Fruit fly (Drosophila melanogaster) whole organism, embryonic: Measurements from ENCODE around the gene Gnpat.

Experiments
- BEAF-32 ChIP-seq: fragments of 200-800 bp; sonication (Bioruptor generic); optimal IDR thresholded peaks from 3 replicates; lab custom pipeline; 2017; ENCODE audit warnings: missing biosample characterization, missing genetic modification characterization, mild to moderate bottlenecking, moderate library complexity, missing genetic modification reagents
- Bdp1 ChIP-seq: fragments of 200-800 bp; sonication (Bioruptor generic); optimal IDR thresholded peaks from 3 replicates; lab custom pipeline; 2016; ENCODE audit warnings: missing biosample characterization, missing genetic modification characterization
- CG10147 ChIP-seq: fragments of 200-800 bp; sonication (Bioruptor generic); optimal IDR thresholded peaks from 2 replicates; lab custom pipeline; 2019; ENCODE audit warnings: missing biosample characterization, mild to moderate bottlenecking, missing genetic modification characterization, moderate library complexity
- CG1024 ChIP-seq: fragments of 200-800 bp; sonication (Bioruptor generic); IDR thresholded peaks from 2 replicates; pipeline ENCODE4 v1.3.6; 2022; ENCODE audit warnings: missing biosample characterization, missing genetic modification characterization
- CG10654 ChIP-seq: fragments of 200-800 bp; sonication (Bioruptor generic); optimal IDR thresholded peaks from 2 replicates; lab custom pipeline; 2016; ENCODE audit warnings: missing biosample characterization, missing genetic modification characterization
- CG11504 ChIP-seq: fragments of 200-800 bp; sonication (Bioruptor generic); optimal IDR thresholded peaks from 3 replicates; lab custom pipeline; 2019; ENCODE audit warnings: missing biosample characterization, mild to moderate bottlenecking, missing genetic modification characterization, moderate library complexity
- CG11695 ChIP-seq: fragments of 200-800 bp; sonication (Bioruptor generic); IDR thresholded peaks from 3 replicates; pipeline ENCODE4 v1.3.6; 2022; ENCODE audit warnings: missing biosample characterization, missing genetic modification characterization
- CG14965 ChIP-seq: fragments of 200-800 bp; sonication (Bioruptor generic); optimal IDR thresholded peaks from 2 replicates; lab custom pipeline; 2016; ENCODE audit warnings: missing biosample characterization, missing genetic modification characterization, borderline replicate concordance
- CG2116 ChIP-seq: fragments of 200-800 bp; sonication (Bioruptor generic); optimal IDR thresholded peaks from 3 replicates; lab custom pipeline; 2018; ENCODE audit warnings: missing biosample characterization, mild to moderate bottlenecking, missing genetic modification characterization
- CG2678 ChIP-seq: fragments of 200-800 bp; sonication (Bioruptor generic); optimal IDR thresholded peaks from 3 replicates; lab custom pipeline; 2019; ENCODE audit warnings: missing biosample characterization, mild to moderate bottlenecking, missing genetic modification characterization, moderate library complexity
- CG33557 ChIP-seq: fragments of 200-800 bp; sonication (Bioruptor generic); optimal IDR thresholded peaks from 2 replicates; lab custom pipeline; 2019; ENCODE audit warnings: missing biosample characterization, mild to moderate bottlenecking, missing genetic modification characterization, moderate library complexity
- CG3407 ChIP-seq: fragments of 200-800 bp; sonication (Bioruptor generic); optimal IDR thresholded peaks from 2 replicates; lab custom pipeline; 2018; ENCODE audit warnings: missing biosample characterization, mild to moderate bottlenecking, missing genetic modification characterization
- CG34422 ChIP-seq: fragments of 200-800 bp; sonication (Bioruptor generic); IDR thresholded peaks from 3 replicates; pipeline ENCODE4 v1.3.6; 2022; ENCODE audit warnings: missing biosample characterization, missing genetic modification characterization
- CG3726 ChIP-seq: fragments of 200-800 bp; sonication (Bioruptor generic); IDR thresholded peaks from 3 replicates; pipeline ENCODE4, ENCODE4 v1.3.6; 2022; ENCODE audit warnings: missing biosample characterization, missing genetic modification characterization
- CG3995 ChIP-seq: fragments of 200-800 bp; sonication (Bioruptor generic); optimal IDR thresholded peaks from 3 replicates; lab custom pipeline; 2016; ENCODE audit warnings: missing biosample characterization, missing genetic modification characterization
- CG5953 ChIP-seq: fragments of 200-800 bp; sonication (Bioruptor generic); IDR thresholded peaks from 2 replicates; pipeline ENCODE4 v1.3.6; 2022; ENCODE audit warnings: missing biosample characterization, missing genetic modification characterization
- CG6791 ChIP-seq: fragments of 200-800 bp; sonication (Bioruptor generic); IDR thresholded peaks from 3 replicates; pipeline ENCODE4 v1.3.6; 2022; ENCODE audit warnings: missing biosample characterization, missing genetic modification characterization; ENCODE audit not compliant: partially characterized antibody
- CG7963 ChIP-seq: fragments of 200-800 bp; sonication (Bioruptor generic); IDR thresholded peaks from 3 replicates; pipeline ENCODE4 v1.3.6; 2022; ENCODE audit warnings: missing biosample characterization, missing genetic modification characterization; ENCODE audit not compliant: partially characterized antibody
- CG8281 ChIP-seq: fragments of 200-800 bp; sonication (Bioruptor generic); optimal IDR thresholded peaks from 2 replicates; lab custom pipeline; 2018; ENCODE audit warnings: missing biosample characterization, mild to moderate bottlenecking, missing genetic modification characterization, moderate library complexity
- CG8388 ChIP-seq: fragments of 200-800 bp; sonication (Bioruptor generic); optimal IDR thresholded peaks from 2 replicates; lab custom pipeline; 2019; ENCODE audit warnings: missing biosample characterization, mild to moderate bottlenecking, missing genetic modification characterization, moderate library complexity
- CG9727 ChIP-seq: fragments of 200-800 bp; sonication (Bioruptor generic); optimal IDR thresholded peaks from 3 replicates; lab custom pipeline; 2017; ENCODE audit warnings: missing biosample characterization, mild to moderate bottlenecking, missing genetic modification characterization
- CG9876 ChIP-seq: fragments of 200-800 bp; sonication (Bioruptor generic); optimal IDR thresholded peaks from 2 replicates; lab custom pipeline; 2016; ENCODE audit warnings: missing biosample characterization, missing genetic modification characterization
- CG9932 ChIP-seq: fragments of 200-800 bp; sonication (Bioruptor generic); IDR thresholded peaks from 2 replicates; pipeline ENCODE4 v1.3.6; 2022; ENCODE audit warnings: missing biosample characterization, missing genetic modification characterization
- CTCF ChIP-seq: fragments of 200-800 bp; sonication (Bioruptor generic); optimal IDR thresholded peaks from 2 replicates; lab custom pipeline; 2017; ENCODE audit warnings: missing biosample characterization, mild to moderate bottlenecking, missing genetic modification characterization, moderate library complexity
- E2f1 ChIP-seq: fragments of 200-800 bp; sonication (Bioruptor generic); IDR thresholded peaks from 2 replicates; pipeline ENCODE4 v1.3.6; 2022; ENCODE audit warnings: missing biosample characterization, missing genetic modification characterization
- E2f2 ChIP-seq: fragments of 200-800 bp; sonication (Bioruptor generic); IDR thresholded peaks from 2 replicates; pipeline ENCODE4 v1.3.6; 2022; ENCODE audit warnings: missing biosample characterization, missing genetic modification characterization
- HLHmδ ChIP-seq: fragments of 200-800 bp; sonication (Bioruptor generic); optimal IDR thresholded peaks from 2 replicates; lab custom pipeline; 2018; ENCODE audit warnings: missing biosample characterization, mild to moderate bottlenecking, missing genetic modification characterization, moderate library complexity
- HmgZ ChIP-seq: fragments of 200-800 bp; sonication (Bioruptor generic); optimal IDR thresholded peaks from 2 replicates; lab custom pipeline; 2018; ENCODE audit warnings: missing biosample characterization, mild to moderate bottlenecking, missing genetic modification characterization
- Hr39 ChIP-seq: fragments of >200 bp; optimal IDR thresholded peaks from 2 replicates; lab custom pipeline; 2017
- Lhr ChIP-seq: fragments of 200-800 bp; sonication (Bioruptor generic); optimal IDR thresholded peaks from 3 replicates; lab custom pipeline; 2017; ENCODE audit warnings: mild to moderate bottlenecking, missing biosample characterization, missing genetic modification reagents, missing genetic modification characterization
- Lim3 ChIP-seq: fragments of 200-800 bp; sonication (Bioruptor generic); IDR thresholded peaks from 2 replicates; pipeline ENCODE4 v1.3.6; 2022; ENCODE audit warnings: missing biosample characterization, missing genetic modification characterization
- MBD-R2 ChIP-seq: fragments of 200-800 bp; sonication (Bioruptor generic); IDR thresholded peaks from 2 replicates; pipeline ENCODE4 v1.3.6; 2022; ENCODE audit warnings: missing biosample characterization, missing genetic modification characterization
- Nf-YC ChIP-seq: fragments of 200-800 bp; optimal IDR thresholded peaks from 3 replicates; lab custom pipeline; 2019; ENCODE audit warnings: missing biosample characterization, mild to moderate bottlenecking, missing genetic modification characterization, moderate library complexity
- Poxn ChIP-seq: fragments of 200-800 bp; sonication (Bioruptor generic); IDR thresholded peaks from 2 replicates; pipeline ENCODE4 v1.3.6; 2022; ENCODE audit warnings: missing biosample characterization, missing genetic modification characterization
- Rfx ChIP-seq: fragments of 200-800 bp; sonication (Bioruptor generic); IDR thresholded peaks from 2 replicates; pipeline ENCODE4 v1.3.6; 2022; ENCODE audit warnings: missing biosample characterization, missing genetic modification characterization
- YL-1 ChIP-seq: fragments of 200-800 bp; sonication (Bioruptor generic); optimal IDR thresholded peaks from 3 replicates; lab custom pipeline; 2017; ENCODE audit warnings: missing biosample characterization, mild to moderate bottlenecking, missing genetic modification characterization
- ara ChIP-seq: fragments of 200-800 bp; sonication (Bioruptor generic); IDR thresholded peaks from 2 replicates; pipeline ENCODE4 v1.3.6; 2022; ENCODE audit warnings: missing biosample characterization, missing genetic modification characterization
- caup ChIP-seq: fragments of 200-800 bp; sonication (Bioruptor generic); optimal IDR thresholded peaks from 3 replicates; lab custom pipeline; 2017; ENCODE audit warnings: missing biosample characterization, mild to moderate bottlenecking, missing genetic modification characterization, moderate library complexity; ENCODE audit not compliant: severe bottlenecking
- crc ChIP-seq: fragments of 200-800 bp; sonication (Bioruptor generic); optimal IDR thresholded peaks from 2 replicates; lab custom pipeline; 2016; ENCODE audit warnings: missing biosample characterization, missing genetic modification characterization
- croc ChIP-seq: fragments of 200-800 bp; sonication (Bioruptor generic); conservative IDR thresholded peaks from 3 replicates; pipeline ENCODE4 v1.3.6; 2022; ENCODE audit warnings: missing biosample characterization, missing genetic modification characterization
- dm ChIP-seq: fragments of 200-800 bp; sonication (Bioruptor generic); optimal IDR thresholded peaks from 3 replicates; lab custom pipeline; 2016; ENCODE audit warnings: missing biosample characterization, missing genetic modification characterization
- kni ChIP-seq: fragments of 200-800 bp; sonication (Bioruptor generic); optimal IDR thresholded peaks from 3 replicates; lab custom pipeline; 2017; ENCODE audit warnings: mild to moderate bottlenecking, missing biosample characterization, missing genetic modification reagents, missing genetic modification characterization
- nerfin-2 ChIP-seq: fragments of 200-800 bp; sonication (Bioruptor generic); IDR thresholded peaks from 2 replicates; pipeline ENCODE4 v1.3.6; 2022; ENCODE audit warnings: missing biosample characterization, missing genetic modification characterization; ENCODE audit not compliant: partially characterized antibody
- pan ChIP-seq, 4 experiments: fragments of >200 bp in 3 of 4; fragments of 200-800 bp in 1 of 4; sonication (Bioruptor generic) in 1 of 4; optimal IDR thresholded peaks in 3 of 4; IDR thresholded peaks in 1 of 4; 2 replicates each; pipeline versions ENCODE4 v1.3.6 to Lab custom; 2017 to 2022; ENCODE audit warnings: missing biosample characterization in 2 of 4, missing genetic modification characterization in 2 of 4, mixed read lengths in 1 of 4
- pum ChIP-seq: fragments of 200-800 bp; sonication (Bioruptor generic); optimal IDR thresholded peaks from 2 replicates; lab custom pipeline; 2016; ENCODE audit warnings: missing biosample characterization, missing genetic modification characterization
- ranshi ChIP-seq: fragments of 200-800 bp; sonication (Bioruptor generic); IDR thresholded peaks from 2 replicates; pipeline ENCODE4 v1.3.6; 2022; ENCODE audit warnings: missing biosample characterization, missing genetic modification characterization
- repo ChIP-seq: fragments of 200-800 bp; sonication (Bioruptor generic); optimal IDR thresholded peaks from 2 replicates; lab custom pipeline; 2016; ENCODE audit warnings: missing biosample characterization, missing genetic modification characterization
- scrt ChIP-seq: fragments of 200-800 bp; sonication (Bioruptor generic); optimal IDR thresholded peaks from 2 replicates; lab custom pipeline; 2018; ENCODE audit warnings: missing biosample characterization, mild to moderate bottlenecking, missing genetic modification characterization, moderate library complexity
- sim ChIP-seq: fragments of 200-800 bp; sonication (Bioruptor generic); IDR thresholded peaks from 2 replicates; pipeline ENCODE4 v1.3.6; 2022; ENCODE audit warnings: missing biosample characterization, missing genetic modification characterization
- stwl ChIP-seq: fragments of 200-800 bp; sonication (Bioruptor generic); optimal IDR thresholded peaks from 3 replicates; lab custom pipeline; 2018; ENCODE audit warnings: missing biosample characterization, mild to moderate bottlenecking, missing genetic modification characterization, moderate library complexity
- sug ChIP-seq: fragments of 200-800 bp; optimal IDR thresholded peaks from 2 replicates; lab custom pipeline; 2019; ENCODE audit warnings: missing biosample characterization, mild to moderate bottlenecking, missing genetic modification characterization, moderate library complexity

The Gnpat gene

DNA sequence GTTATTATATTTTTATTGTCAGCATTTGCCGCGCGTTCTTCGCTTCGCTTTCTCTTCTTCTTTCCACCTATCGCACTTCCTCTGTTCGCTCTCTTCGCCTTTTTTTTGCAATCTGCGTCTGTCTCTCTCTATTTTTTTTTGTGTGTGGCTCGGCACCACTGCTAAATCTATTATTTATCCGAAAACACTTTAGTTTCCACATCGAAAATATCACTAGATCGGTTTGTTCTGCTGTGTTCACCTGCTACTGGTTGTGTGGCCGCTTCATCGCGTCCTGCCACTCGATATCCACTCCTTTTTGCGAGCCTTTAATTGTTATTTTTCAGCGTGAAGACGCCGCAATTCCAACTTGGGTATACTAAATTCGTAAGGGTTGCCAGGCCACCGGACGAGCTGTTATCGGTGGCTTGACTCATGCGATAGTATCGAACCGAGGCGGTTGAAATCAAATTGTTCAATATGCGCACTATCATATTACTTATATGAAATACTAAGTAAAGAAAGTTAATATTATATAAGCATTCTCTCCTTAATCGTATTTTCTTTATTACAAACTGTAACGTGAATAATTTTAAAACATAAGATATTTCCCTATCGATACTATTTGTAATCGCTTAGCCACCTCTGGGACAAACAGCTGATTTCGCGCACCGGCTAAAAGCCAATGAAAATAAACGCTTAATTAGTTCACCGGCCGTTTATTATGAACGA is 8.1 kb downstream of the Gnpat start, which contains the start of the genes XNP, CG42488 and CG5116 (continued):
- no peak for TF ChIP-seq pan (optimal IDR thresholded peaks at IDR 0.05; lab: Kevin White, UChicago)
- no peak for TF ChIP-seq pan (GFP tag; optimal IDR thresholded peaks at IDR 0.05 in 1 of 2, IDR thresholded peaks at IDR 0.05 in 1 of 2)
- TF ChIP-seq CG14965 (GFP tag; lab: Kevin White, UChicago), result no peak
- TF ChIP-seq ara (GFP tag; lab: Robert Waterston, UW), result no peak
- no peak for TF ChIP-seq crc (GFP tag; lab: Kevin White, UChicago)
- no peak for TF ChIP-seq CG2678
- TF ChIP-seq CG3995 (GFP tag; lab: Kevin White, UChicago), result no peak
- no peak for TF ChIP-seq CG10147 (GFP tag; lab: Kevin White, UChicago)
- TF ChIP-seq CG8281, result no peak
- no peak for TF ChIP-seq croc (GFP tag; lab: Robert Waterston, UW)
- peak; percentile 44 for TF ChIP-seq CG10654
- no peak for TF ChIP-seq Lim3
- 0 out of 2 replicates have a peak, but pooled peaks have one; percentile 3 for TF ChIP-seq CG1024 (GFP tag; lab: Robert Waterston, UW)
- no peak for TF ChIP-seq Lhr (GFP tag; lab: Kevin White, UChicago)
- TF ChIP-seq CG5953 (GFP tag; lab: Robert Waterston, UW), result no peak
- peak; percentile 19 for TF ChIP-seq CG8388 (GFP tag; lab: Kevin White, UChicago)
- TF ChIP-seq Rfx, result peak; percentile 72
- TF ChIP-seq caup (GFP tag; lab: Kevin White, UChicago), result peak; percentile 31
- no peak for TF ChIP-seq E2f1
- peak; percentile 86 for TF ChIP-seq CG9932 (GFP tag; lab: Robert Waterston, UW)
- TF ChIP-seq CG11695 (GFP tag; lab: Robert Waterston, UW), result no peak
- TF ChIP-seq repo (GFP tag; lab: Kevin White, UChicago), result no peak
- TF ChIP-seq MBD-R2 (GFP tag; lab: Robert Waterston, UW), result peak; percentile 82
- no peak for TF ChIP-seq CG3726 (GFP tag; lab: Robert Waterston, UW)
- peak; percentile 97 for TF ChIP-seq CG6791
- peak; percentile 55 for TF ChIP-seq kni
- TF ChIP-seq Poxn (GFP tag; lab: Robert Waterston, UW), result no peak
- peak; percentile 57 for TF ChIP-seq CG9727 (GFP tag; lab: Kevin White, UChicago)
- no peak for TF ChIP-seq HLHmδ (GFP tag; lab: Kevin White, UChicago)
- no peak for TF ChIP-seq CG3407 (GFP tag; lab: Kevin White, UChicago)
- no peak for TF ChIP-seq Bdp1
- TF ChIP-seq CG11504 (tag; lab: Kevin White, UChicago), result no peak
- no peak; the same call in 2 of the 3 replicates for TF ChIP-seq CG34422 (GFP tag; lab: Robert Waterston, UW)
- TF ChIP-seq E2f2 (GFP tag; lab: Robert Waterston, UW), result peak; percentile 62; the same call in 1 of the 2 replicates
- no peak for TF ChIP-seq ranshi
- TF ChIP-seq sug, result peak; percentile 75

- peak; percentile 4 for TF ChIP-seq Nf-YC (tag; lab: Kevin White, UChicago)
- TF ChIP-seq CG2116 (GFP tag; lab: Kevin White, UChicago), result peak; percentile 82
- TF ChIP-seq CG7963 (GFP tag; lab: Robert Waterston, UW), result peak; percentile 75
- no peak for TF ChIP-seq CG33557 (GFP tag; lab: Kevin White, UChicago)
- peak; percentile 75 for TF ChIP-seq YL-1
- TF ChIP-seq HmgZ (tag; lab: Kevin White, UChicago), result peak; percentile 18
- TF ChIP-seq CTCF (GFP tag; lab: Kevin White, UChicago), result peak; percentile 22
- TF ChIP-seq Hr39 (lab: Kevin White, UChicago), result no peak
- no peak for TF ChIP-seq CG9876 (GFP tag; lab: Kevin White, UChicago)
- no peak for TF ChIP-seq pum (GFP tag; lab: Kevin White, UChicago)
- no peak for TF ChIP-seq sim
- TF ChIP-seq scrt (GFP tag; lab: Kevin White, UChicago), result no peak
- peak; percentile 67 for TF ChIP-seq stwl
- peak; percentile 74 for TF ChIP-seq nerfin-2 (GFP tag; lab: Robert Waterston, UW)
- TF ChIP-seq repo (GFP tag; lab: Kevin White, UChicago), result no peak
- TF ChIP-seq dm (GFP tag; lab: Kevin White, UChicago), result peak; percentile 74
- no peak for TF ChIP-seq CG10654
- TF ChIP-seq BEAF-32, result peak; percentile 76
Measured at dm6 chr3R:25476744-25477143, 14.0 kb downstream of the Gnpat start, which contains the start of the genes CG4553 and MED28. Gene CG4553 (minus strand): TSS chr3R:25476915. Gene MED28 (plus strand): TSS chr3R:25477003.
